Fruit fly (Drosophila melanogaster) whole organism, embryonic: Measurements from ENCODE around the gene Ctl1.

Source experiments
- Ada2b ChIP-seq: fragments of 200-800 bp; sonication (Bioruptor generic); IDR thresholded peaks from 2 replicates; pipeline ENCODE4 v1.3.6; 2022; ENCODE audit warnings: missing biosample characterization, missing genetic modification characterization
- CG10366 ChIP-seq: fragments of 200-800 bp; sonication (Bioruptor generic); IDR thresholded peaks from 2 replicates; pipeline ENCODE4 v1.3.6; 2022; ENCODE audit warnings: missing biosample characterization, missing genetic modification characterization
- CG11247 ChIP-seq: fragments of 200-800 bp; sonication (Bioruptor generic); IDR thresholded peaks from 2 replicates; pipeline ENCODE4 v1.3.6; 2022; ENCODE audit warnings: missing biosample characterization, missing genetic modification characterization
- CG11398 ChIP-seq: fragments of 200-800 bp; sonication (Bioruptor generic); optimal IDR thresholded peaks from 2 replicates; lab custom pipeline; 2016; ENCODE audit warnings: missing biosample characterization, missing genetic modification characterization
- CG11560 ChIP-seq: fragments of 200-800 bp; sonication (Bioruptor generic); IDR thresholded peaks from 3 replicates; pipeline ENCODE4 v1.3.6; 2022; ENCODE audit warnings: missing biosample characterization, missing genetic modification characterization
- CG12744 ChIP-seq: fragments of 200-800 bp; sonication (Bioruptor generic); optimal IDR thresholded peaks from 2 replicates; lab custom pipeline; 2016; ENCODE audit warnings: missing biosample characterization, missing genetic modification characterization
- CG17328 ChIP-seq: fragments of 200-800 bp; sonication (Bioruptor generic); IDR thresholded peaks from 2 replicates; pipeline ENCODE4 v1.3.6; 2022; ENCODE audit warnings: missing biosample characterization, missing genetic modification characterization
- CG17385 ChIP-seq: fragments of 200-800 bp; sonication (Bioruptor generic); optimal IDR thresholded peaks from 3 replicates; lab custom pipeline; 2018; ENCODE audit warnings: missing biosample characterization, mild to moderate bottlenecking, missing genetic modification characterization
- CG30020 ChIP-seq: fragments of 200-800 bp; optimal IDR thresholded peaks from 2 replicates; lab custom pipeline; 2019; ENCODE audit warnings: missing biosample characterization, mild to moderate bottlenecking, missing genetic modification characterization, moderate library complexity
- CG3065 ChIP-seq: fragments of 200-800 bp; sonication (Bioruptor generic); optimal IDR thresholded peaks from 2 replicates; lab custom pipeline; 2016; ENCODE audit warnings: missing biosample characterization, missing genetic modification characterization
- CG31388 ChIP-seq: fragments of 200-800 bp; sonication (Bioruptor generic); optimal IDR thresholded peaks from 2 replicates; lab custom pipeline; 2016; ENCODE audit warnings: missing biosample characterization, missing genetic modification characterization
- CG4424 ChIP-seq: fragments of 200-800 bp; sonication (Bioruptor generic); optimal IDR thresholded peaks from 3 replicates; lab custom pipeline; 2016; ENCODE audit warnings: missing biosample characterization, missing genetic modification characterization
- CG6854 ChIP-seq: fragments of 200-800 bp; sonication (Bioruptor generic); optimal IDR thresholded peaks from 3 replicates; lab custom pipeline; 2017; ENCODE audit warnings: missing biosample characterization, mild to moderate bottlenecking, missing genetic modification characterization
- CG7556 ChIP-seq: fragments of 200-800 bp; sonication (Bioruptor generic); optimal IDR thresholded peaks from 2 replicates; lab custom pipeline; 2017; ENCODE audit warnings: missing biosample characterization, mild to moderate bottlenecking, missing genetic modification characterization
- CG7786 ChIP-seq: fragments of 200-800 bp; sonication (Bioruptor generic); optimal IDR thresholded peaks from 2 replicates; lab custom pipeline; 2016; ENCODE audit warnings: missing biosample characterization, missing genetic modification characterization
- CG8089 ChIP-seq: fragments of 200-800 bp; sonication (Bioruptor generic); optimal IDR thresholded peaks from 3 replicates; lab custom pipeline; 2016; ENCODE audit warnings: missing biosample characterization, missing genetic modification characterization
- CG9609 ChIP-seq: fragments of 200-800 bp; sonication (Bioruptor generic); optimal IDR thresholded peaks from 3 replicates; lab custom pipeline; 2016; ENCODE audit warnings: missing biosample characterization, missing genetic modification characterization
- CrebB ChIP-seq: fragments of 200-800 bp; sonication (Bioruptor generic); optimal IDR thresholded peaks from 3 replicates; lab custom pipeline; 2018; ENCODE audit warnings: missing biosample characterization, mild to moderate bottlenecking, missing genetic modification characterization
- D19A ChIP-seq: fragments of 200-800 bp; optimal IDR thresholded peaks from 3 replicates; lab custom pipeline; 2019; ENCODE audit warnings: missing biosample characterization, mild to moderate bottlenecking, missing genetic modification characterization, moderate library complexity
- H2.0 ChIP-seq: fragments of 200-800 bp; sonication (Bioruptor generic); IDR thresholded peaks from 2 replicates; pipeline ENCODE4 v1.3.6; 2022; ENCODE audit warnings: missing biosample characterization, missing genetic modification characterization
- HHEX ChIP-seq: fragments of 200-800 bp; sonication (Bioruptor generic); optimal IDR thresholded peaks from 3 replicates; lab custom pipeline; 2017; ENCODE audit warnings: missing biosample characterization, mild to moderate bottlenecking, missing genetic modification characterization, missing genetic modification reagents
- HLH54F ChIP-seq: fragments of 200-800 bp; sonication (Bioruptor generic); optimal IDR thresholded peaks from 3 replicates; lab custom pipeline; 2016; ENCODE audit warnings: missing biosample characterization, missing genetic modification characterization
- Hmr ChIP-seq: fragments of 200-800 bp; sonication (Bioruptor generic); optimal IDR thresholded peaks from 3 replicates; lab custom pipeline; 2017; ENCODE audit warnings: mild to moderate bottlenecking, missing biosample characterization, missing genetic modification reagents, missing genetic modification characterization
- MESR4 ChIP-seq: fragments of 200-800 bp; sonication (Bioruptor generic); optimal IDR thresholded peaks from 2 replicates; lab custom pipeline; 2018; ENCODE audit warnings: missing biosample characterization, mild to moderate bottlenecking, missing genetic modification characterization, moderate library complexity
- NFAT ChIP-seq: fragments of 200-800 bp; sonication (Bioruptor generic); IDR thresholded peaks from 2 replicates; pipeline ENCODE4 v1.3.6; 2022; ENCODE audit warnings: missing biosample characterization, missing genetic modification characterization
- NK7.1 ChIP-seq: fragments of 200-800 bp; sonication (Bioruptor generic); optimal IDR thresholded peaks from 3 replicates; lab custom pipeline; 2016; ENCODE audit warnings: missing biosample characterization, missing genetic modification characterization
- Oli ChIP-seq: fragments of 200-800 bp; sonication (Bioruptor generic); optimal IDR thresholded peaks from 2 replicates; lab custom pipeline; 2018; ENCODE audit warnings: missing biosample characterization, mild to moderate bottlenecking, missing genetic modification characterization, moderate library complexity
- Six4 ChIP-seq: fragments of 200-800 bp; sonication (Bioruptor generic); optimal IDR thresholded peaks from 2 replicates; lab custom pipeline; 2016; ENCODE audit warnings: missing biosample characterization, missing genetic modification characterization
- Spps ChIP-seq: fragments of 200-800 bp; sonication (Bioruptor generic); optimal IDR thresholded peaks from 2 replicates; lab custom pipeline; 2018; ENCODE audit warnings: missing biosample characterization, mild to moderate bottlenecking, missing genetic modification characterization
- Stat92E ChIP-seq, 3 experiments: fragments of >200 bp in 2 of 3; fragments of 200-800 bp in 1 of 3; sonication (Bioruptor generic) in 1 of 3; optimal IDR thresholded peaks; 2 replicates each; lab custom pipeline; 2017 to 2019; ENCODE audit warnings: missing biosample characterization in 3 of 3, missing genetic modification characterization in 3 of 3, mild to moderate bottlenecking in 1 of 3, moderate library complexity in 1 of 3
- ac ChIP-seq: fragments of 200-800 bp; sonication (Bioruptor generic); optimal IDR thresholded peaks from 3 replicates; lab custom pipeline; 2017; ENCODE audit warnings: missing biosample characterization, mild to moderate bottlenecking, missing genetic modification characterization
- amos ChIP-seq: fragments of 200-800 bp; sonication (Bioruptor generic); IDR thresholded peaks from 2 replicates; pipeline ENCODE4 v1.3.6; 2022; ENCODE audit warnings: missing biosample characterization, missing genetic modification characterization; ENCODE audit not compliant: partially characterized antibody
- ato ChIP-seq: fragments of 200-800 bp; sonication (Bioruptor generic); IDR thresholded peaks from 2 replicates; pipeline ENCODE4 v1.3.6; 2022; ENCODE audit warnings: missing biosample characterization, missing genetic modification characterization; ENCODE audit not compliant: partially characterized antibody
- cato ChIP-seq: fragments of 200-800 bp; sonication (Bioruptor generic); optimal IDR thresholded peaks from 2 replicates; lab custom pipeline; 2016; ENCODE audit warnings: missing biosample characterization, missing genetic modification characterization, borderline replicate concordance
- danr ChIP-seq: fragments of 200-800 bp; sonication (Bioruptor generic); IDR thresholded peaks from 2 replicates; pipeline ENCODE4 v1.3.6; 2022; ENCODE audit warnings: missing biosample characterization, missing genetic modification characterization
- dmrt11E ChIP-seq: fragments of 200-800 bp; sonication (Bioruptor generic); optimal IDR thresholded peaks from 3 replicates; lab custom pipeline; 2018; ENCODE audit warnings: missing biosample characterization, mild to moderate bottlenecking, missing genetic modification characterization, moderate library complexity
- dmrt99B ChIP-seq: fragments of 200-800 bp; sonication (Bioruptor generic); optimal IDR thresholded peaks from 2 replicates; lab custom pipeline; 2018; ENCODE audit warnings: missing biosample characterization, mild to moderate bottlenecking, missing genetic modification characterization, moderate library complexity
- gcm2 ChIP-seq: fragments of 200-800 bp; sonication (Bioruptor generic); optimal IDR thresholded peaks from 2 replicates; lab custom pipeline; 2016; ENCODE audit warnings: missing biosample characterization, missing genetic modification characterization
- inv ChIP-seq: fragments of 200-800 bp; sonication (Bioruptor generic); IDR thresholded peaks from 2 replicates; pipeline ENCODE4 v1.3.6; 2022; ENCODE audit warnings: missing biosample characterization, missing genetic modification characterization; ENCODE audit not compliant: partially characterized antibody
- pan ChIP-seq, 4 experiments: fragments of >200 bp in 3 of 4; fragments of 200-800 bp in 1 of 4; sonication (Bioruptor generic) in 1 of 4; optimal IDR thresholded peaks in 3 of 4; IDR thresholded peaks in 1 of 4; 2 replicates each; pipeline versions ENCODE4 v1.3.6 to Lab custom; 2017 to 2022; ENCODE audit warnings: missing biosample characterization in 2 of 4, missing genetic modification characterization in 2 of 4, mixed read lengths in 1 of 4
- prd ChIP-seq, 3 experiments: fragments of >200 bp in 2 of 3; fragments of 200-800 bp in 1 of 3; sonication (Bioruptor generic) in 1 of 3; optimal IDR thresholded peaks in 2 of 3; IDR thresholded peaks in 1 of 3; 2 replicates in 2 of 3; 3 replicates in 1 of 3; pipeline versions ENCODE4 v1.3.6 to Lab custom; 2017 to 2022; ENCODE audit warnings: missing biosample characterization in 1 of 3, missing genetic modification characterization in 1 of 3
- sna ChIP-seq: fragments of 200-800 bp; sonication (Bioruptor generic); IDR thresholded peaks from 2 replicates; pipeline ENCODE4 v1.3.6; 2022; ENCODE audit warnings: missing biosample characterization, missing genetic modification characterization; ENCODE audit not compliant: partially characterized antibody
- sob ChIP-seq: fragments of 200-800 bp; sonication (Bioruptor generic); IDR thresholded peaks from 2 replicates; pipeline ENCODE4 v1.3.6; 2022; ENCODE audit warnings: missing biosample characterization, missing genetic modification characterization
- sqz ChIP-seq: fragments of 200-800 bp; sonication (Bioruptor generic); optimal IDR thresholded peaks from 3 replicates; lab custom pipeline; 2018; ENCODE audit warnings: missing biosample characterization, mild to moderate bottlenecking, missing genetic modification characterization
- tap ChIP-seq: fragments of 200-800 bp; optimal IDR thresholded peaks from 3 replicates; lab custom pipeline; 2019; ENCODE audit warnings: missing biosample characterization, mild to moderate bottlenecking, missing genetic modification characterization, moderate library complexity
- tin ChIP-seq: fragments of 200-800 bp; sonication (Bioruptor generic); optimal IDR thresholded peaks from 3 replicates; lab custom pipeline; 2016; ENCODE audit warnings: missing biosample characterization, missing genetic modification characterization
- wor ChIP-seq: fragments of 200-800 bp; sonication (Bioruptor generic); IDR thresholded peaks from 2 replicates; pipeline ENCODE4 v1.3.6; 2022; ENCODE audit warnings: missing biosample characterization, missing genetic modification characterization
- zf30C ChIP-seq: fragments of 200-800 bp; sonication (Bioruptor generic); optimal IDR thresholded peaks from 3 replicates; lab custom pipeline; 2018; ENCODE audit warnings: missing biosample characterization, mild to moderate bottlenecking, missing genetic modification characterization
- zfh1 ChIP-seq: fragments of 200-800 bp; sonication (Bioruptor generic); IDR thresholded peaks from 3 replicates; pipeline ENCODE4 v1.3.6; 2022; ENCODE audit warnings: missing biosample characterization, missing genetic modification characterization

Ctl1 gene

DNA sequence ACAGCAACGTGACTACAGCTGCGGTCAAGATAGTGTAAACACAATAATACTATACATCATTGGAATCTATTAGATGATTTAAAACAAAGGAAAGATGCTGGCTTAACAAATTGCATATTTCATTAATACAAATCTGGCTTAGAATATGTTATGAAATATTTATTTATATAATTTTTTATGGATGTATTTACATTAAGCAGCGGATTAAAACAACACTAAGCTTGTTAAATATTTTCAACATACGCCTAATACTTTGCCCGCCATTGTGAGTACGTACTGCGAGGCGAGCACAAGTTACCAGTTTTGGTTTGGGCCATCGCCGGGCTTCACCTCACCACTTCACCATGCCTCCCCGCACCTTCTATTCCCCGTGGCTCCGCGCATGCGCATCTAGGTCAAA, 7.8 kb upstream of the Ctl1 start (continued):
- TF ChIP-seq Oli (tag; lab: Kevin White, UChicago), result peak; percentile 83
- no peak for TF ChIP-seq cato (GFP tag; lab: Kevin White, UChicago)
- no peak; the same call in 2 of the 3 replicates for TF ChIP-seq CG11560 (tag; lab: Robert Waterston, UW)
- TF ChIP-seq CrebB (tag; lab: Kevin White, UChicago), result peak; percentile 60
- peak; percentile 31; the same call in 1 of the 2 replicates for TF ChIP-seq CG17328 (GFP tag; lab: Robert Waterston, UW)
- no peak for TF ChIP-seq CG12744 (GFP tag; lab: Kevin White, UChicago)
- TF ChIP-seq dmrt11E, result peak; percentile 68
- TF ChIP-seq sob, result peak; percentile 61; the same call in 1 of the 2 replicates
- peak in 1 of 3 experiments; percentile 28 for TF ChIP-seq Stat92E (GFP tag; optimal IDR thresholded peaks at IDR 0.05; lab: Kevin White, UChicago)
- peak; percentile 77 for TF ChIP-seq D19A (tag; lab: Kevin White, UChicago)
- TF ChIP-seq pan (optimal IDR thresholded peaks at IDR 0.05; lab: Kevin White, UChicago), result no peak
- TF ChIP-seq pan (GFP tag; optimal IDR thresholded peaks at IDR 0.05 in 1 of 2, IDR thresholded peaks at IDR 0.05 in 1 of 2), result peak in 1 of 2 experiments; percentile 69
- TF ChIP-seq inv, result no peak
- TF ChIP-seq CG8089 (GFP tag; lab: Kevin White, UChicago), result no peak
- TF ChIP-seq Spps, result peak; percentile 52
- TF ChIP-seq CG6854 (GFP tag; lab: Kevin White, UChicago), result peak; percentile 59
- no peak for TF ChIP-seq sna (GFP tag; lab: Robert Waterston, UW)
- no peak for TF ChIP-seq danr (GFP tag; lab: Robert Waterston, UW)
- no peak for TF ChIP-seq CG31388
- peak; percentile 40 for TF ChIP-seq Six4
- TF ChIP-seq prd (optimal IDR thresholded peaks at IDR 0.05; lab: Kevin White, UChicago), result no peak
- peak; percentile 66; the same call in 2 of the 3 replicates for TF ChIP-seq prd (GFP tag; IDR thresholded peaks at IDR 0.05; lab: Robert Waterston, UW)
- no peak for TF ChIP-seq CG7786 (GFP tag; lab: Kevin White, UChicago)
- TF ChIP-seq CG11247, result no peak
- TF ChIP-seq MESR4, result no peak
- TF ChIP-seq CG4424, result peak; percentile 48
- peak; percentile 58 for TF ChIP-seq Ada2b (GFP tag; lab: Robert Waterston, UW)
- no peak for TF ChIP-seq NK7.1 (GFP tag; lab: Kevin White, UChicago)
- peak; percentile 44 for TF ChIP-seq sqz (GFP tag; lab: Kevin White, UChicago)
- TF ChIP-seq gcm2 (GFP tag; lab: Kevin White, UChicago), result no peak
- TF ChIP-seq dmrt99B, result peak; percentile 85
- peak; percentile 40 for TF ChIP-seq HHEX (GFP tag; lab: Kevin White, UChicago)
- peak; percentile 52 for TF ChIP-seq CG10366 (GFP tag; lab: Robert Waterston, UW)
- TF ChIP-seq zfh1 (GFP tag; lab: Robert Waterston, UW), result peak; percentile 52; the same call in 1 of the 3 replicates
- TF ChIP-seq tap (tag; lab: Kevin White, UChicago), result peak; percentile 81
- TF ChIP-seq CG11398 (GFP tag; lab: Kevin White, UChicago), result no peak
- peak; percentile 65 for TF ChIP-seq Hmr
- TF ChIP-seq CG17385 (GFP tag; lab: Kevin White, UChicago), result peak; percentile 75
- TF ChIP-seq CG7556 (GFP tag; lab: Kevin White, UChicago), result peak; percentile 78
- TF ChIP-seq NFAT (GFP tag; lab: Robert Waterston, UW), result no peak
- peak; percentile 20; the same call in 1 of the 2 replicates for TF ChIP-seq H2.0 (GFP tag; lab: Robert Waterston, UW)
- peak; percentile 44 for TF ChIP-seq tin (GFP tag; lab: Kevin White, UChicago)
- no peak for TF ChIP-seq ato
- no peak for TF ChIP-seq CG9609 (GFP tag; lab: Kevin White, UChicago)
- no peak for TF ChIP-seq ac (GFP tag; lab: Kevin White, UChicago)
- TF ChIP-seq amos (GFP tag; lab: Robert Waterston, UW), result no peak
- TF ChIP-seq wor (GFP tag; lab: Robert Waterston, UW), result peak; percentile 38; the same call in 1 of the 2 replicates
- TF ChIP-seq HLH54F, result no peak
- no peak for TF ChIP-seq zf30C (GFP tag; lab: Kevin White, UChicago)
- no peak for TF ChIP-seq CG3065 (GFP tag; lab: Kevin White, UChicago)
- peak; percentile 29 for TF ChIP-seq CG30020 (tag; lab: Kevin White, UChicago)
